Fruit fly (Drosophila melanogaster): Measurements from ENCODE around the gene CG6409.

The CG6409 gene

dm6 chr3L:10899087-10899511, 16.9 kb upstream of the CG6409 start, which contains the start of gene Aps:
Gene Aps (minus strand): TSS chr3L:10899123.
- no peak for TF ChIP-seq Sin3A (optimal IDR thresholded peaks at IDR 0.05)
- no peak for TF ChIP-seq ttk (optimal IDR thresholded peaks at IDR 0.05)
- no peak for TF ChIP-seq Myc (optimal IDR thresholded peaks at IDR 0.05)
- TF ChIP-seq insv (optimal IDR thresholded peaks at IDR 0.05) = no peak
- TF ChIP-seq h (optimal IDR thresholded peaks at IDR 0.05) = no peak
- TF ChIP-seq psq (optimal IDR thresholded peaks at IDR 0.05) = no peak

- no peak for TF ChIP-seq insv (optimal IDR thresholded peaks at IDR 0.05)
- TF ChIP-seq ttk (optimal IDR thresholded peaks at IDR 0.05) = no peak
- TF ChIP-seq Sin3A (optimal IDR thresholded peaks at IDR 0.05) = no peak
- no peak for TF ChIP-seq psq (optimal IDR thresholded peaks at IDR 0.05)
- no peak for TF ChIP-seq Myc (optimal IDR thresholded peaks at IDR 0.05)
- no peak for TF ChIP-seq h (optimal IDR thresholded peaks at IDR 0.05)
Measured at dm6 chr3L:10898256-10898735, 16.1 kb upstream of the CG6409 start.

dm6 chr3L:10897534-10898255, 15.5 kb upstream of the CG6409 start:
- TF ChIP-seq h (optimal IDR thresholded peaks at IDR 0.05) (no peak), Sin3A (optimal IDR thresholded peaks at IDR 0.05) (no peak), ttk (optimal IDR thresholded peaks at IDR 0.05) (no peak), psq (optimal IDR thresholded peaks at IDR 0.05) (no peak), insv (optimal IDR thresholded peaks at IDR 0.05) (no peak), Myc (optimal IDR thresholded peaks at IDR 0.05) (no peak)

dm6 chr3L:10896923-10897322, 14.7 kb upstream of the CG6409 start:
- TF ChIP-seq h (optimal IDR thresholded peaks at IDR 0.05) (no peak), ttk (optimal IDR thresholded peaks at IDR 0.05) (no peak), Sin3A (optimal IDR thresholded peaks at IDR 0.05) (no peak), psq (optimal IDR thresholded peaks at IDR 0.05) (no peak)

- no peak for TF ChIP-seq Myc (optimal IDR thresholded peaks at IDR 0.05)
- no peak for TF ChIP-seq psq (optimal IDR thresholded peaks at IDR 0.05)
- TF ChIP-seq h (optimal IDR thresholded peaks at IDR 0.05) = no peak
- TF ChIP-seq insv (optimal IDR thresholded peaks at IDR 0.05) = no peak
- TF ChIP-seq ttk (optimal IDR thresholded peaks at IDR 0.05) = no peak
Measured at dm6 chr3L:10894159-10894558, 12.0 kb upstream of the CG6409 start, which contains the start of gene Cpr67Fb. Gene Cpr67Fb (plus strand): TSS chr3L:10894173.

dm6 chr3L:10893156-10893784, 11.1 kb upstream of the CG6409 start:
- TF ChIP-seq h (optimal IDR thresholded peaks at IDR 0.05) (no peak), insv (optimal IDR thresholded peaks at IDR 0.05) (no peak), ttk (optimal IDR thresholded peaks at IDR 0.05) (no peak), Sin3A (optimal IDR thresholded peaks at IDR 0.05) (no peak), Myc (optimal IDR thresholded peaks at IDR 0.05) (no peak), psq (optimal IDR thresholded peaks at IDR 0.05) (no peak)

- TF ChIP-seq Sin3A (optimal IDR thresholded peaks at IDR 0.05) (no peak), ttk (optimal IDR thresholded peaks at IDR 0.05) (no peak), Myc (optimal IDR thresholded peaks at IDR 0.05) (no peak), insv (optimal IDR thresholded peaks at IDR 0.05) (no peak), psq (optimal IDR thresholded peaks at IDR 0.05) (no peak), h (optimal IDR thresholded peaks at IDR 0.05) (no peak)
Measured at dm6 chr3L:10891414-10891813, 9.2 kb upstream of the CG6409 start, which contains the start of gene Cpr67Fa2. Gene Cpr67Fa2 (plus strand): TSS chr3L:10891714.

- TF ChIP-seq ttk (optimal IDR thresholded peaks at IDR 0.05) (no peak), h (optimal IDR thresholded peaks at IDR 0.05) (no peak)
Measured at dm6 chr3L:10889692-10890089, 7.5 kb upstream of the CG6409 start, which contains the start of gene Cpr67Fa1. Gene Cpr67Fa1 (plus strand): TSS chr3L:10889990.

dm6 chr3L:10889000-10889691, 7.0 kb upstream of the CG6409 start:
- TF ChIP-seq Sin3A (optimal IDR thresholded peaks at IDR 0.05) (no peak), h (optimal IDR thresholded peaks at IDR 0.05) (no peak), insv (optimal IDR thresholded peaks at IDR 0.05) (no peak), ttk (optimal IDR thresholded peaks at IDR 0.05) (no peak), psq (optimal IDR thresholded peaks at IDR 0.05) (no peak), Myc (optimal IDR thresholded peaks at IDR 0.05) (no peak)

- TF ChIP-seq Myc (optimal IDR thresholded peaks at IDR 0.05) = no peak
- TF ChIP-seq h (optimal IDR thresholded peaks at IDR 0.05) = no peak
- TF ChIP-seq ttk (optimal IDR thresholded peaks at IDR 0.05) = no peak
- no peak for TF ChIP-seq Sin3A (optimal IDR thresholded peaks at IDR 0.05)
- no peak for TF ChIP-seq psq (optimal IDR thresholded peaks at IDR 0.05)
- TF ChIP-seq insv (optimal IDR thresholded peaks at IDR 0.05) = no peak
Measured at dm6 chr3L:10886371-10886770, 4.2 kb upstream of the CG6409 start, which contains the start of gene OXA1L. Gene OXA1L (minus strand): TSS chr3L:10886471.

- TF ChIP-seq h (optimal IDR thresholded peaks at IDR 0.05) (no peak), psq (optimal IDR thresholded peaks at IDR 0.05) (no peak), insv (optimal IDR thresholded peaks at IDR 0.05) (no peak), Myc (optimal IDR thresholded peaks at IDR 0.05) (no peak), ttk (optimal IDR thresholded peaks at IDR 0.05) (no peak), Sin3A (optimal IDR thresholded peaks at IDR 0.05) (no peak)
Measured at dm6 chr3L:10885711-10886272, 3.6 kb upstream of the CG6409 start.

- TF ChIP-seq Myc (optimal IDR thresholded peaks at IDR 0.05) (no peak), ttk (optimal IDR thresholded peaks at IDR 0.05) (no peak), insv (optimal IDR thresholded peaks at IDR 0.05) (no peak)
Measured at dm6 chr3L:10878842-10879241, 3.3 kb downstream of the CG6409 start, which contains the start of the genes CG6418 and Blos4. Gene CG6418 (minus strand): TSS chr3L:10879037. Gene Blos4 (plus strand): TSS chr3L:10879085.

Data from Kc167 (cell line).